Fruit fly (Drosophila melanogaster): ENCODE measurements around the gene Lip1.

Lip1 gene

DNA sequence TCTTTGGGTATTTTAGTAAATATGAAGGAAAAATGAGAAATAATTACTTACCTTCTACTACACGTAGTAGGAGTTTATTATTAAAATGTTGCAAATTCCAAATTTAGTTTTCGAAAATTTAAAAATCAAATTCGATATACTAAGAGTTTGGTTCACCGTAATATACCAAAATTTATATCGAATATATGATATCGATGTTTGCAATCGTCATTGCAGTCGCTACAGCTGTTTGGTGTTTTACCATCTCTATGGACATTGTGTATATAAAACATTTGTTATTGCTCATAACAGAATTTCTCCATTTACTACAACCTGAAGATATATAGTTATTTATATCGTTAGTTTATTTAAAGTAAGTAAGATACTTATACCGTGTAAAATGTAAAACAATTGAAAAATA lies 27.4 kb upstream of the Lip1 start, which contains the start of gene CG6443 (continued):
- TF ChIP-seq ci (GFP tag; IDR thresholded peaks at IDR 0.05) (no peak), stwl (tag; optimal IDR thresholded peaks at IDR 0.05) (peak; percentile 89), prd (optimal IDR thresholded peaks at IDR 0.05) (no peak), prd (GFP tag; IDR thresholded peaks at IDR 0.05) (no peak), CG15601 (tag; optimal IDR thresholded peaks at IDR 0.05) (peak; percentile 16), mld (GFP tag; IDR thresholded peaks at IDR 0.05; ENCODE audit: partially characterized antibody) (no peak), CG8281 (tag; optimal IDR thresholded peaks at IDR 0.05) (no peak), crol (GFP tag; IDR thresholded peaks at IDR 0.05) (no peak), mam (GFP tag; optimal IDR thresholded peaks at IDR 0.05) (no peak), Hand (GFP tag; optimal IDR thresholded peaks at IDR 0.05) (no peak), CG4707 (GFP tag; optimal IDR thresholded peaks at IDR 0.05) (no peak), CG42726 (GFP tag; IDR thresholded peaks at IDR 0.05; ENCODE audit: partially characterized antibody) (no peak), salm (tag; optimal IDR thresholded peaks at IDR 0.05) (no peak), CG12942 (GFP tag; optimal IDR thresholded peaks at IDR 0.05) (no peak), Hr78 (GFP tag; optimal IDR thresholded peaks at IDR 0.05) (no peak), bcd (GFP tag; optimal IDR thresholded peaks at IDR 0.05) (no peak), CG15514 (GFP tag; optimal IDR thresholded peaks at IDR 0.05) (peak; percentile 68), B-H1 (GFP tag; IDR thresholded peaks at IDR 0.05) (no peak), CG18011 (GFP tag; optimal IDR thresholded peaks at IDR 0.05) (no peak), Dref (GFP tag; IDR thresholded peaks at IDR 0.05) (peak; percentile 86), gro (GFP tag; optimal IDR thresholded peaks at IDR 0.05) (no peak), Dek (tag; optimal IDR thresholded peaks at IDR 0.05) (no peak), unpg (GFP tag; optimal IDR thresholded peaks at IDR 0.05) (no peak), E2f2 (GFP tag; IDR thresholded peaks at IDR 0.05) (peak; percentile 89), Six4 (GFP tag; optimal IDR thresholded peaks at IDR 0.05) (no peak), CG11085 (GFP tag; IDR thresholded peaks at IDR 0.05) (no peak), eve (GFP tag; optimal IDR thresholded peaks at IDR 0.05) (no peak), CG2712 (tag; optimal IDR thresholded peaks at IDR 0.05) (peak; percentile 40), ERR (GFP tag; optimal IDR thresholded peaks at IDR 0.05) (no peak), CG18619 (GFP tag; optimal IDR thresholded peaks at IDR 0.05) (no peak), CG2120 (GFP tag; optimal IDR thresholded peaks at IDR 0.05) (no peak), MESR4 (GFP tag; optimal IDR thresholded peaks at IDR 0.05) (peak; percentile 30), CG9609 (GFP tag; optimal IDR thresholded peaks at IDR 0.05) (no peak), Hey (tag; optimal IDR thresholded peaks at IDR 0.05) (no peak), fd64A (GFP tag; optimal IDR thresholded peaks at IDR 0.05) (no peak), Xbp1 (GFP tag; optimal IDR thresholded peaks at IDR 0.05) (no peak), Sox100B (GFP tag; optimal IDR thresholded peaks at IDR 0.05) (no peak), CG3163 (GFP tag; optimal IDR thresholded peaks at IDR 0.05) (no peak), CG7928 (GFP tag; optimal IDR thresholded peaks at IDR 0.05) (no peak), Mrtf (GFP tag; IDR thresholded peaks at IDR 0.05) (no peak), Side (GFP tag; optimal IDR thresholded peaks at IDR 0.05) (no peak), corto (GFP tag; optimal IDR thresholded peaks at IDR 0.05) (no peak), grau (tag; optimal IDR thresholded peaks at IDR 0.05) (no peak), phol (tag; optimal IDR thresholded peaks at IDR 0.05) (peak; percentile 9), NC2β (GFP tag; optimal IDR thresholded peaks at IDR 0.05) (no peak), Kr (GFP tag; optimal IDR thresholded peaks at IDR 0.05) (no peak), CG17568 (GFP tag; optimal IDR thresholded peaks at IDR 0.05) (no peak), BtbVII (GFP tag; optimal IDR thresholded peaks at IDR 0.05) (no peak), hth (optimal IDR thresholded peaks at IDR 0.05) (no peak), zfh1 (GFP tag; IDR thresholded peaks at IDR 0.05) (no peak), sens (GFP tag) (peak; percentile 63), caup (GFP tag; optimal IDR thresholded peaks at IDR 0.05; ENCODE audit: severe bottlenecking) (no peak)
